Comparison of ENCODE assay signal across 2 worm cellular contexts in the genomic region with DNA sequence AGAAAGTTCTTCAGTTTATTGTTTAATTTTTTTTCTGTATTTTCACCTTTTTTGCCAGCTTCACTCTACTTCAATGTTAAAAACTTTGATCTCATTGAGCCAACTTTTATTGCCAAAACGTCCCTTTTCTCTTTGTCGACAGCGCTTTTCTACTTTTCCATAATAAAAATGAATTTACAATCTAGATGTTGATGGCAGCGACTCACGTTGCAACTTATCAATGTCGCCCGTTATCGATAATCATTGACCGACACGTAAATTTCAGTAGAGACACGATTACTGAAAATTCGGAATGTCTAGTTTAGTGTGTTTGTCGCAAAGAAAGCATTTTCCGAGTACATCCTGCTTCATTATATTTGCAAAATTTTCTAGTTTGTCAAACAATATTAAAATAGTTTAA.
TF ChIP-seq lines count a peak whose summit lies in the region.

No protein-coding gene starts in this region.

TF ChIP-seq in whole organism, L1 larva, 84 proteins besides CTCF, POLR2A, EP300 and RAD21 (continued from another document):
- TF ChIP-seq vab-15 (tag; optimal IDR thresholded peaks at IDR 0.05; lab: Kevin White, UChicago) (no peak), unc-30 (tag; optimal IDR thresholded peaks at IDR 0.05; lab: Kevin White, UChicago) (no peak)

TF ChIP-seq in whole organism, L4 larva, 104 proteins besides CTCF, POLR2A, EP300 and RAD21 (continued from another document):
- TF ChIP-seq nhr-25 (tag; optimal IDR thresholded peaks at IDR 0.05; lab: Kevin White, UChicago; ENCODE audit: borderline replicate concordance, insufficient read depth) (no peak), ceh-62 (tag; optimal IDR thresholded peaks at IDR 0.05; lab: Kevin White, UChicago) (no peak), daf-16 (GFP tag; optimal IDR thresholded peaks at IDR 0.05; lab: Kevin White, UChicago) (no peak), daf-16 (tag; optimal IDR thresholded peaks at IDR 0.05; lab: Kevin White, UChicago) (peak; percentile 56), Y5F2A.4 (GFP tag; optimal IDR thresholded peaks at IDR 0.05; lab: Kevin White, UChicago) (no peak), snpc-1.2 (GFP tag; IDR thresholded peaks at IDR 0.05; lab: Robert Waterston, UW) (no peak), nhr-11 (tag; optimal IDR thresholded peaks at IDR 0.05; lab: Kevin White, UChicago) (no peak), hlh-30 (tag; optimal IDR thresholded peaks at IDR 0.05; lab: Kevin White, UChicago; ENCODE audit: insufficient read depth) (no peak), unc-62 (GFP tag; optimal IDR thresholded peaks at IDR 0.05 in 1 of 2; lab: Kevin White, UChicago) (peak in 1 of 2 experiments; percentile 11), unc-62 (tag; optimal IDR thresholded peaks at IDR 0.05; lab: Kevin White, UChicago) (no peak), egl-43 (GFP tag; IDR thresholded peaks at IDR 0.05; lab: Robert Waterston, UW) (no peak), pqm-1 (tag; optimal IDR thresholded peaks at IDR 0.05; lab: Kevin White, UChicago) (peak; percentile 77), daf-8 (GFP tag; IDR thresholded peaks at IDR 0.05; lab: Robert Waterston, UW) (no peak), snpc-4 (tag; optimal IDR thresholded peaks at IDR 0.05; lab: Kevin White, UChicago) (no peak), mep-1 (tag; optimal IDR thresholded peaks at IDR 0.05; lab: Kevin White, UChicago) (no peak), zip-11 (GFP tag; IDR thresholded peaks at IDR 0.05; lab: Robert Waterston, UW) (no peak), nhr-28 (tag; optimal IDR thresholded peaks at IDR 0.05; lab: Kevin White, UChicago) (peak; percentile 2), F49E8.2 (tag; optimal IDR thresholded peaks at IDR 0.05; lab: Kevin White, UChicago; ENCODE audit: borderline replicate concordance) (no peak), dpl-1 (GFP tag; optimal IDR thresholded peaks at IDR 0.05; lab: Kevin White, UChicago) (no peak), F37D6.2 (tag; optimal IDR thresholded peaks at IDR 0.05; lab: Kevin White, UChicago) (no peak), fkh-10 (GFP tag; optimal IDR thresholded peaks at IDR 0.05; lab: Kevin White, UChicago) (no peak), ceh-44 (GFP tag; IDR thresholded peaks at IDR 0.05; lab: Robert Waterston, UW) (no peak), ZK546.5 (tag; optimal IDR thresholded peaks at IDR 0.05; lab: Kevin White, UChicago) (no peak), nhr-237 (tag; optimal IDR thresholded peaks at IDR 0.05; lab: Kevin White, UChicago) (no peak), ceh-32 (tag; optimal IDR thresholded peaks at IDR 0.05; lab: Kevin White, UChicago; ENCODE audit: poor library complexity) (no peak), lin-38 (GFP tag; IDR thresholded peaks at IDR 0.05; lab: Robert Waterston, UW) (no peak), zip-2 (tag; optimal IDR thresholded peaks at IDR 0.05; lab: Kevin White, UChicago) (no peak), sdz-12 (GFP tag; optimal IDR thresholded peaks at IDR 0.05; lab: Kevin White, UChicago) (no peak), daf-19 (GFP tag; conservative IDR thresholded peaks at IDR 0.05; lab: Robert Waterston, UW) (no peak), gei-8 (GFP tag; optimal IDR thresholded peaks at IDR 0.05; lab: Kevin White, UChicago) (no peak), ama-1 (optimal IDR thresholded peaks at IDR 0.05; lab: Kevin White, UChicago) (no peak), zfp-2 (tag; optimal IDR thresholded peaks at IDR 0.05; lab: Kevin White, UChicago) (no peak), cey-2 (tag; optimal IDR thresholded peaks at IDR 0.05; lab: Kevin White, UChicago; ENCODE audit: borderline replicate concordance, insufficient read depth) (no peak), mxl-3 (GFP tag; optimal IDR thresholded peaks at IDR 0.05; lab: Kevin White, UChicago) (peak; percentile 36), spr-3 (GFP tag; optimal IDR thresholded peaks at IDR 0.05; lab: Kevin White, UChicago) (no peak), mes-2 (tag; optimal IDR thresholded peaks at IDR 0.05; lab: Kevin White, UChicago; ENCODE audit: poor library complexity, severe bottlenecking) (no peak)
